Worm (Caenorhabditis elegans): ENCODE data around the gene cth-1.

cth-1 gene

DNA sequence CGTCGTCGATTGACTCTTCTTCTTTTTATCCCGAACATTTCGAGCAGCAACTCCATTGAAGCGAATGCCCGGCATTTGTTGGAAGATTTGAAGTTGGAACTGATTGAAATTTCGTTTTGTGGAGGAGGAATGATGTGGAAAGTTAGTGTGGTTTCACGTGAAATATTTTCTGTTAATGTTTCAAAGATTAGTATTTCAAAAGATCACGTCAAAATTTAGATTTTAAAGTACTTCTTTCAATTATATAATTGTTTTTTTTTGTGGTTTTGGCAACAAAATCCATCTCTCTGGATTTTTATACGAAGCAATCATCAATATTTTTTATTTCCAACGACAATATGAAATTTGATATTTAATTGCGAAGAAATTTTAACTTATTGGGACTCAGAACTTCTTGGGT is 36.6 kb downstream of the cth-1 start, which contains the start of gene F44G3.7:
Gene F44G3.7 (minus strand): TSS at position 101 of the 400 bp plus-strand sequence.
- TF ChIP-seq ztf-29 (GFP tag; IDR thresholded peaks at IDR 0.05), result no peak

DNA sequence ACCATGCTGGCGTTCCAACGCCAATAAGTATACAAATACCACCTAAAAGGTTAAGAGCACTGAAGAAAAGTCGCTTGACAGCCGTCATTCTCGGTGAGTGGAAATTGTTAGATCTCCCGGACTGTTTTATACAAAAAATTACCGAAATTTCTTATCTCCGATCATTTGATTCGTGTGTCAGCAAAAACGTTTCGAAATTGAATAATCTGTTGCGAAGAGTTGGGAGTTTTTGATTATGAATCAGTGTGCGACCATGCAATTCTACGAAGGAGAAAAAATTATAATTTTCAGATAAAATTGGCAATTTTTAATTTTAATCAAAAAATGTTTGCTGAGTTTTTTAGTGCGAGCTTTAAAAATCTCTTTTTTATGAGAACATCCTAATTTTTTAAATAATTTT is 39.0 kb downstream of the cth-1 start, which contains the start of gene clc-11:
Gene clc-11 (minus strand): TSS at position 101 of the 400 bp plus-strand sequence.
- no peak for TF ChIP-seq ztf-29 (GFP tag; IDR thresholded peaks at IDR 0.05)

DNA sequence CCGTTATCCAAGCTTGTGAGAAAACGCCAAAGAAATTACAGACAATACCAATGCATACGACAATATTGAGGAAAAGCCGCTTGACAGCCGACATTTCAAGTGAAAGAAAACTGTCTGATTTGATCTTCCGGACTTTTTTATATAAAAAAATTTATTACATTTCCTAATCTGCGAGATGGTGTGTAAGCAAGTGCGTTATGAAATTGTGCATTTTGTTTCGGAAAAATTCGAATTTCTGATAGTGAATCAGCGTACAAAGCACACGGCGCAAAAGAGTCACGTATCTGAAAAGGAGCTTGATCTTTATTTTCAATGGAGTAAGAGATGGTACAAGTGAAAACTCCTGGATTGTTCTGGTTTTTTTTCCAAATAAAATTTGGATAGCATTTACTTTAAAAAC is 40.6 kb downstream of the cth-1 start, which contains the start of gene clc-32:
Gene clc-32 (minus strand): TSS at position 101 of the 400 bp plus-strand sequence.
- TF ChIP-seq T22C8.4 (GFP tag; IDR thresholded peaks at IDR 0.05), result no peak
- TF ChIP-seq ref-1 (GFP tag; conservative IDR thresholded peaks at IDR 0.05), result no peak
- no peak for TF ChIP-seq klf-2 (GFP tag; conservative IDR thresholded peaks at IDR 0.05)
- no peak for TF ChIP-seq ztf-29 (GFP tag; IDR thresholded peaks at IDR 0.05)
- no peak for TF ChIP-seq med-1 (GFP tag; optimal IDR thresholded peaks at IDR 0.05; ENCODE audit: insufficient read depth)
- no peak for TF ChIP-seq cog-1 (tag; optimal IDR thresholded peaks at IDR 0.05)
- TF ChIP-seq flt-1 (GFP tag; IDR thresholded peaks at IDR 0.05), result no peak
- no peak for TF ChIP-seq ztf-23 (GFP tag; IDR thresholded peaks at IDR 0.05)
- no peak for TF ChIP-seq tab-1 (GFP tag; IDR thresholded peaks at IDR 0.05)

DNA sequence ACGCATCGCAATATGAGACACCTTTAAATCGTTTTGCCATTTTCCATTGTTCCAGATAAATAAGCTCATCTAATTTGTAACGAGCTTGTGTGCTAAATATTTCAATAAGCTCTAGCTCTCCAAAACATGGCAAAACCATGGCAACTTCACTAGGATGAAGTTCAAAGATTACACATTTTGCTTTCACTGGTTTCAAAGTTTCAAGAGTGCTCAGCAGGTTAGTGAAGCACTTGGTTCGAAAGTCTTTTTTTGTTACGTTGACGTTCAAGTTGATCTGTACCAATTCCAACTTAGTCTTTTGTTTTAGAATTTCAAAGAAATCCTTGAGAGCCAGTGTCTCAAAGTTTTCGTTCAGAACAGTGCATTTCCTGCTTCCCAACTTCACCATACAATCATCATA is 41.9 kb downstream of the cth-1 start, which contains the start of gene fbxa-18:
Gene fbxa-18 (plus strand): TSS at position 301 of the 400 bp plus-strand sequence.
- TF ChIP-seq tab-1 (GFP tag; IDR thresholded peaks at IDR 0.05) (no peak), ref-1 (GFP tag; conservative IDR thresholded peaks at IDR 0.05) (no peak), ztf-23 (GFP tag; IDR thresholded peaks at IDR 0.05) (no peak), T22C8.4 (GFP tag; IDR thresholded peaks at IDR 0.05) (no peak), cog-1 (tag; optimal IDR thresholded peaks at IDR 0.05) (no peak), ztf-29 (GFP tag; IDR thresholded peaks at IDR 0.05) (no peak), med-1 (GFP tag; optimal IDR thresholded peaks at IDR 0.05; ENCODE audit: insufficient read depth) (no peak), klf-2 (GFP tag; conservative IDR thresholded peaks at IDR 0.05) (no peak), flt-1 (GFP tag; IDR thresholded peaks at IDR 0.05) (no peak)

DNA sequence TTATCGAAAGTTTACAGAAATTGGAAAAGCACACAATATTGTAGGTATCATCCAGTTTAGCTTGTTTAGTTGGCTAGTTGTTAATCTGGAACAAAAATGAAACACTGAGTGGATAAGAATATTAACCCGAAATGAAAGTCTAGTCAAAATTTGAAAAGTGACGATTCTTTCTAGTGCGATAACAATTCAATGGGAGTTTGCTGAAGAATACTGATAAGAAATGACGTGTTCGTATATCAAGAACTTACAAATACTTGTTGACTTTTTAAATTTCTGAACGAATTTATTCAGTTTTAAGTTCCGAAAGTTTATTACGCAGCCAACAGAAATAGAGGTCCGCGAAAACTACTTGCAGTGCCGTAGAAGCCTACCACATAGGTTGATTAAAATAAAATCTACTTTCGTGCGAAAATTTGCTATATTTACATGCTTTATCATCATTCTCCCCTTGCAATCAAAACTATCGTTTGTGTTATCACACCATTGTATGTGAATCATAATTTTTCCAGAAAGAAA is 42.6 kb downstream of the cth-1 start, which contains the start of gene fbxa-88:
Gene fbxa-88 (minus strand): TSS at position 51 of the 516 bp plus-strand sequence.
- TF ChIP-seq tab-1 (GFP tag; IDR thresholded peaks at IDR 0.05) (no peak), ztf-29 (GFP tag; IDR thresholded peaks at IDR 0.05) (no peak), T22C8.4 (GFP tag; IDR thresholded peaks at IDR 0.05) (no peak), klf-2 (GFP tag; conservative IDR thresholded peaks at IDR 0.05) (no peak), med-1 (GFP tag; optimal IDR thresholded peaks at IDR 0.05; ENCODE audit: insufficient read depth) (no peak), ztf-23 (GFP tag; IDR thresholded peaks at IDR 0.05) (no peak), cog-1 (tag; optimal IDR thresholded peaks at IDR 0.05) (no peak), ref-1 (GFP tag; conservative IDR thresholded peaks at IDR 0.05) (no peak), flt-1 (GFP tag; IDR thresholded peaks at IDR 0.05) (no peak)

DNA sequence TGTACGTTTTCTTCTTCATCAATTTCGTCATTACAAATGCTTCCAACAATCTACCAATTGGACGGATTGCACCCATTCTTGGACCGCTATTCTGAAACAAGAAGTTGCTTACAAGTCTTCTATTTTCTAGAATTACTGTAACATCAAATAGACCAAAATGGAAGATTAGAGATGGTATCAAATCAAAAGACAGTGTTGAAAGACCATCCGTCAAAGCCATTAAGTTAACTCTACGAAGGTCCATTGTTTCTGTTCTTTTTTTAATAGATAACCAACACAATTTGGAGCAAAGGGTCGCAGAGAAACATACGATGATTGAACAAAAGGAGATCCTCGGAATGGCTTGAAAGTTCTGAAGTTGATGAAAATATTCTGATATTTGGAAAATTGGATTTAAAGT is 44.5 kb downstream of the cth-1 start:
- no peak for TF ChIP-seq cog-1 (tag; optimal IDR thresholded peaks at IDR 0.05)
- no peak for TF ChIP-seq ztf-23 (GFP tag; IDR thresholded peaks at IDR 0.05)
- TF ChIP-seq ref-1 (GFP tag; conservative IDR thresholded peaks at IDR 0.05), result no peak
- TF ChIP-seq klf-2 (GFP tag; conservative IDR thresholded peaks at IDR 0.05), result no peak
- TF ChIP-seq T22C8.4 (GFP tag; IDR thresholded peaks at IDR 0.05), result no peak
- TF ChIP-seq med-1 (GFP tag; optimal IDR thresholded peaks at IDR 0.05; ENCODE audit: insufficient read depth), result no peak
- no peak for TF ChIP-seq tab-1 (GFP tag; IDR thresholded peaks at IDR 0.05)
- no peak for TF ChIP-seq flt-1 (GFP tag; IDR thresholded peaks at IDR 0.05)
- TF ChIP-seq ztf-29 (GFP tag; IDR thresholded peaks at IDR 0.05), result no peak

DNA sequence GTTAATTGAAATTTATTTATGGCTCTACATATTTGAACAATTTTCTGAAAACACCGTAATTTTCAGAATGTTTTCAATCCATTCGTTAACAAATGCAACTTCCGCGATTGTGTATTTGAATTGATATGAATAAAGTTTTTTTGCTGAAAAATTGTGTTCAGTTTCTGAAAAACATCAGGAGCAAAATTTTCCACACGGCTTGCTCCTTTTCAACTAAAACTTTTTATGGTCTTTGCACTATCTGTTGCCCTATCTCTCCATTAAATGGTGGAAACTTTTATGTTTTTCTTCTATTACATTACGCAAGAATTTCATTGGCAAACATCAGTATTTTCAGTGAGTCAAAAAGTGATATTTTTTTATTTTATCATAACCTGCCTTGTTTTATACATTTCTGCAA is 48.3 kb downstream of the cth-1 start, which contains the start of gene F10A3.4:
Gene F10A3.4 (plus strand): TSS at position 301 of the 400 bp plus-strand sequence.
- TF ChIP-seq flt-1 (GFP tag; IDR thresholded peaks at IDR 0.05) (no peak), ztf-23 (GFP tag; IDR thresholded peaks at IDR 0.05) (no peak), med-1 (GFP tag; optimal IDR thresholded peaks at IDR 0.05; ENCODE audit: insufficient read depth) (no peak), T22C8.4 (GFP tag; IDR thresholded peaks at IDR 0.05) (no peak), klf-2 (GFP tag; conservative IDR thresholded peaks at IDR 0.05) (no peak), ref-1 (GFP tag; conservative IDR thresholded peaks at IDR 0.05) (no peak), cog-1 (tag; optimal IDR thresholded peaks at IDR 0.05) (no peak), ztf-29 (GFP tag; IDR thresholded peaks at IDR 0.05) (no peak), tab-1 (GFP tag; IDR thresholded peaks at IDR 0.05) (no peak)
